Worm (Caenorhabditis elegans) whole organism, midembryonic: ENCODE data around the gene T27F7.12.

Experiments
- T22C8.4 ChIP-seq: fragments of 200-800 bp; sonication (Bioruptor generic); IDR thresholded peaks from 2 replicates; pipeline ENCODE4 v1.3.6; 2022; ENCODE audit warnings: missing genetic modification characterization, missing compliant biosample characterization
- cog-1 ChIP-seq: sonication (generic microtip); optimal IDR thresholded peaks from 2 replicates; lab custom pipeline; 2016; ENCODE audit warnings: missing genetic modification characterization, missing compliant biosample characterization
- flt-1 ChIP-seq: fragments of 200-800 bp; sonication (Bioruptor generic); IDR thresholded peaks from 2 replicates; pipeline ENCODE4 v1.3.6; 2022; ENCODE audit warnings: missing genetic modification characterization, missing compliant biosample characterization
- klf-2 ChIP-seq: fragments of 200-800 bp; sonication (Bioruptor generic); conservative IDR thresholded peaks from 2 replicates; pipeline ENCODE4 v1.3.6; 2022; ENCODE audit warnings: missing genetic modification reagents, missing genetic modification characterization, missing compliant biosample characterization
- tab-1 ChIP-seq: fragments of 200-800 bp; sonication (Bioruptor generic); IDR thresholded peaks from 2 replicates; pipeline ENCODE4 v1.3.6; 2022; ENCODE audit warnings: missing genetic modification characterization, missing compliant biosample characterization
- ztf-23 ChIP-seq: fragments of 200-800 bp; sonication (Bioruptor generic); IDR thresholded peaks from 2 replicates; pipeline ENCODE4 v1.3.6; 2022; ENCODE audit warnings: missing genetic modification reagents, missing genetic modification characterization, missing compliant biosample characterization
- ztf-29 ChIP-seq: fragments of 200-800 bp; sonication (Bioruptor generic); IDR thresholded peaks from 2 replicates; pipeline ENCODE4 v1.3.6; 2022; ENCODE audit warnings: missing genetic modification reagents, missing genetic modification characterization, missing compliant biosample characterization

ce11 chrII:5008033-5008432 is 18.1 kb downstream of the T27F7.12 start, which contains the start of gene F59A6.3:
- TF ChIP-seq ztf-29 (no peak), ztf-23 (GFP tag; lab: Robert Waterston, UW) (no peak), tab-1 (GFP tag; lab: Robert Waterston, UW) (no peak), cog-1 (tag; lab: Kevin White, UChicago) (no peak), klf-2 (no peak), T22C8.4 (GFP tag; lab: Robert Waterston, UW) (no peak), flt-1 (GFP tag; lab: Robert Waterston, UW) (no peak)
